Worm (Caenorhabditis elegans) whole organism, early embryonic: ENCODE results near the gene C25F9.5.

Experiments
- B0310.2 ChIP-seq: sonication (generic microtip); optimal IDR thresholded peaks from 2 replicates; lab custom pipeline; 2016; ENCODE audit warnings: mild to moderate bottlenecking, missing genetic modification characterization, missing compliant biosample characterization
- F13C5.2 ChIP-seq: sonication (generic microtip); optimal IDR thresholded peaks from 2 replicates; lab custom pipeline; 2017; ENCODE audit warnings: mild to moderate bottlenecking, missing genetic modification characterization, inconsistent platforms, missing compliant biosample characterization
- aly-1 ChIP-seq: sonication (generic microtip); optimal IDR thresholded peaks from 2 replicates; lab custom pipeline; 2016; ENCODE audit warnings: missing genetic modification characterization, missing compliant biosample characterization
- ama-1 ChIP-seq: fragments of 150-350 bp; optimal IDR thresholded peaks from 2 replicates; lab custom pipeline; 2014
- ceh-13 ChIP-seq: fragments of 200-800 bp; sonication (Bioruptor generic); optimal IDR thresholded peaks from 2 replicates; lab custom pipeline; 2018; ENCODE audit warnings: mild to moderate bottlenecking, missing genetic modification characterization, missing compliant biosample characterization
- ceh-36 ChIP-seq: sonication (generic microtip); optimal IDR thresholded peaks from 2 replicates; lab custom pipeline; 2016; ENCODE audit warnings: missing genetic modification characterization, inconsistent platforms, missing compliant biosample characterization
- ets-7 ChIP-seq: sonication (generic microtip); optimal IDR thresholded peaks from 2 replicates; lab custom pipeline; 2016; ENCODE audit warnings: missing genotype, missing genetic modification characterization, missing compliant biosample characterization
- flt-1 ChIP-seq: fragments of 200-800 bp; sonication (Bioruptor generic); IDR thresholded peaks from 2 replicates; pipeline ENCODE4 v1.3.6; 2022; ENCODE audit warnings: missing genetic modification characterization, missing compliant biosample characterization
- hmbx-1 ChIP-seq: sonication (generic microtip); optimal IDR thresholded peaks from 2 replicates; lab custom pipeline; 2016; ENCODE audit warnings: mild to moderate bottlenecking, missing genetic modification characterization, missing compliant biosample characterization
- hmg-4 ChIP-seq: fragments of 200-800 bp; sonication (Bioruptor generic); optimal IDR thresholded peaks from 2 replicates; lab custom pipeline; 2018; ENCODE audit warnings: mild to moderate bottlenecking, missing genetic modification characterization, missing compliant biosample characterization
- hnd-1 ChIP-seq: sonication (generic microtip); optimal IDR thresholded peaks from 2 replicates; lab custom pipeline; 2016; ENCODE audit warnings: missing genetic modification characterization, missing compliant biosample characterization
- pes-1 ChIP-seq: fragments of 200-800 bp; sonication (Bioruptor generic); IDR thresholded peaks from 2 replicates; pipeline ENCODE4 v1.3.6; 2022; ENCODE audit warnings: missing genetic modification reagents, missing genetic modification characterization, missing compliant biosample characterization
- scrt-1 ChIP-seq: fragments of 200-800 bp; sonication (Bioruptor generic); IDR thresholded peaks from 2 replicates; pipeline ENCODE4 v1.3.6; 2022; ENCODE audit warnings: missing genetic modification characterization, missing compliant biosample characterization
- sea-1 ChIP-seq: fragments of 200-800 bp; sonication (Bioruptor generic); conservative IDR thresholded peaks from 2 replicates; pipeline ENCODE4 v1.3.6; 2022; ENCODE audit warnings: missing genetic modification characterization, missing compliant biosample characterization
- tbx-11 ChIP-seq: fragments of 200-800 bp; sonication (Bioruptor generic); IDR thresholded peaks from 2 replicates; pipeline ENCODE4 v1.3.6; 2022; ENCODE audit warnings: missing genetic modification characterization, missing compliant biosample characterization
- tbx-37 ChIP-seq: fragments of 200-800 bp; sonication (Bioruptor generic); conservative IDR thresholded peaks from 2 replicates; pipeline ENCODE4 v1.3.6; 2022; ENCODE audit warnings: missing genetic modification reagents, missing genetic modification characterization, missing compliant biosample characterization
- tra-4 ChIP-seq: sonication (generic microtip); optimal IDR thresholded peaks from 2 replicates; lab custom pipeline; 2017; ENCODE audit warnings: missing genetic modification characterization, missing compliant biosample characterization

Gene C25F9.5

ce11 chrV:19428097-19428496 lies 17.4 kb upstream of the C25F9.5 start:
- TF ChIP-seq ceh-13 (GFP tag; lab: Kevin White, UChicago) (no peak), B0310.2 (tag; lab: Kevin White, UChicago) (no peak)

DNA sequence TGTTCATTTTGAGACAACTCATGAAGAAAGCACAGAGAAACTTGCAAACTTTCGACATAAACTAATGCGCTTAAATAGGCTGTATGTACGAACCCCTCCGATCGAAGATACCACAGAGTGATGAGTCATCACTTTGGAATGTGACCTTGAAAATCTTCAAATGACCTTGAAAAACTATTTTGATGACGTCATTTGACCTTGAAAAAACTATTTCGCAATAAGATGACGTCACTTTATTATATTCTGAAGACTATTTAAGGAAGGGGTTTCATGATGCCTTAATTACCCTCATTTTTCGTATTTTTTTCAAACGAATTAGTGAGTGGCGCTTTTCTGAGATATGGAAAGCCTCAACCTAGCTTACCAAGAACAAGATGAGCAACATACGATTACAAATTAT lies 10.5 kb upstream of the C25F9.5 start, which contains the start of gene C25F9.2:
Gene C25F9.2 (plus strand): TSS at position 341 of the 400 bp plus-strand sequence.
- TF ChIP-seq hmg-4 (GFP tag; lab: Kevin White, UChicago): no peak
- no peak for TF ChIP-seq scrt-1 (GFP tag; lab: Robert Waterston, UW)
- no peak for TF ChIP-seq tbx-11 (GFP tag; lab: Robert Waterston, UW)
- no peak for TF ChIP-seq B0310.2 (tag; lab: Kevin White, UChicago)
- no peak for TF ChIP-seq sea-1

DNA sequence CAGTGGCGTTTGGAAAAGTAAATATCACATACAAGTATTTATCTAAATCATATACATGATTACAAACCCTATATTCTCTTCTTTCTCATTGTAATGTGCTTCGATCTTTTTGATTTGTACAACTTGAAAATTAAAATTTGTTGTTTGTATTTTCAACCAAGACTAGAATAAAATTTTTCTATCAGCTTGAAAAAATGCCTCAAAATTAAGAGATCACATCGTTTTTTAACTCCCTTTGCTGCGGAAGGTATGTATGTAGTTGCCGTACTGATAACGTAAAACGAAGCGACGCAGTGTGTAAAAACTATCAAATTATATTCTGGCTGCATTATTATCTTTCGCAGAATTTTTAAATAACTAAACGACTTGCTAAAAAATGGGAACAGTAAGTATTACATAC lies 7.2 kb upstream of the C25F9.5 start, which contains the start of gene C25F9.15:
Gene C25F9.15 (plus strand): TSS at position 301 of the 400 bp plus-strand sequence.
- TF ChIP-seq tra-4 (tag; lab: Kevin White, UChicago) (no peak), hmbx-1 (tag; lab: Kevin White, UChicago) (no peak), F13C5.2 (tag; lab: Kevin White, UChicago) (no peak), ceh-36 (tag; lab: Kevin White, UChicago) (no peak), B0310.2 (tag; lab: Kevin White, UChicago) (no peak), flt-1 (GFP tag; lab: Robert Waterston, UW) (no peak), ets-7 (no peak), pes-1 (GFP tag; lab: Robert Waterston, UW) (no peak), sea-1 (no peak), scrt-1 (GFP tag; lab: Robert Waterston, UW) (no peak), hmg-4 (GFP tag; lab: Kevin White, UChicago) (no peak), ama-1 (lab: Kevin White, UChicago) (no peak), hnd-1 (no peak), tbx-11 (GFP tag; lab: Robert Waterston, UW) (no peak), aly-1 (tag; lab: Kevin White, UChicago) (no peak), tbx-37 (GFP tag; lab: Robert Waterston, UW) (no peak), ceh-13 (GFP tag; lab: Kevin White, UChicago) (no peak)

DNA sequence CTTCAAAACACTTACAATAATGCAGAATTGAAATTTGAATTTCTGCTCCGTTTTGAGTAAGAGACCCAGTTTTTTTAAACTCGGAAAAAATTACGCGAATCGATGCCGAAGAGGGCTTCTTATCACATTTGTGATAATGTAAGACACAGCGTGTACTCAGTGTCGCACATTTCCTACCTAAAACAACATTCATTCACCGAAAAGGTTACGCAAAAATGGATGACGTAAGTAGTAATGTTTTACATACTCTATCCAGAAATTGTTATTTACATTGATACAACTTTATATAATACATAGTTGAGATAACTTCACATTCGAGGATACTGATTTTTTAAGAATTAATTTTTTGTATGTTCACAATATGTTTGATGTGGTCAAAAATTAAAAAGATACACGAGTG lies 5.8 kb upstream of the C25F9.5 start, which contains the start of the genes C25F9.4 and C25F9.9:
Gene C25F9.4 (minus strand): TSS at position 101 of the 400 bp plus-strand sequence.
Gene C25F9.9 (plus strand): TSS at position 137 of the 400 bp plus-strand sequence.
- TF ChIP-seq scrt-1 (GFP tag; lab: Robert Waterston, UW): no peak
- no peak for TF ChIP-seq ets-7
- TF ChIP-seq ceh-13 (GFP tag; lab: Kevin White, UChicago): no peak
- no peak for TF ChIP-seq sea-1
- TF ChIP-seq tbx-11 (GFP tag; lab: Robert Waterston, UW): no peak
- no peak for TF ChIP-seq tra-4 (tag; lab: Kevin White, UChicago)
- TF ChIP-seq hmg-4 (GFP tag; lab: Kevin White, UChicago): no peak
- no peak for TF ChIP-seq ama-1 (lab: Kevin White, UChicago)
- no peak for TF ChIP-seq tbx-37 (GFP tag; lab: Robert Waterston, UW)

DNA sequence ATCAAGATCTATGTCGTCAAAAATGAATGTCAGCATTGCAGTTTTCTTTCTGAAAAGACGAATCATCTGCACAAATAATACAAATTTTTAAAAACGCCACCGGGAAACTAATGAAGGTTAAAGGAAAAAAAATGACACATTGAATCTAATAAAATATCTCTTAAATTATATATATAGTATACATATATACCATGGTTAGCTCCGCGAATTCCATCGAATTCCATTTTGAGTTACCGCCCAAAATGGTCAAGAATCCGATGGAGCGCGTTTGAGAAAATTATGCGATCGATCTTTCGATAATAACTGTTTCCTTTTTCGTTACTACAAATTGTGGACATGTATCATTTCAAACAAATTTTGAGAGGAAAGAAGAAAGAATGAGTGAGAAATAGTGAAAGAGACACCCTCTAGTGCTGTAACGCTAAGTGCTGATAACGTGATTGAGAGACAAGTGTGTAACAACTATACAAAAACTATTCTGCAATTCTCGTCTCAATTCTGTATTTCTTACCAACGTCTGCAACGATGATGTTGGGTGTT lies 5.3 kb downstream of the C25F9.5 start, which contains the start of the genes C25F9.6 and C25F9.10:
Gene C25F9.6 (minus strand): TSS at position 51 of the 540 bp plus-strand sequence.
Gene C25F9.10 (plus strand): TSS at position 454 of the 540 bp plus-strand sequence.
- TF ChIP-seq sea-1: no peak
- no peak for TF ChIP-seq tra-4 (tag; lab: Kevin White, UChicago)
- no peak for TF ChIP-seq aly-1 (tag; lab: Kevin White, UChicago)
- TF ChIP-seq hmbx-1 (tag; lab: Kevin White, UChicago): no peak
- no peak for TF ChIP-seq F13C5.2 (tag; lab: Kevin White, UChicago)

- TF ChIP-seq ceh-36 (tag; lab: Kevin White, UChicago) (no peak), tra-4 (tag; lab: Kevin White, UChicago) (no peak), flt-1 (GFP tag; lab: Robert Waterston, UW) (no peak), F13C5.2 (tag; lab: Kevin White, UChicago) (no peak), tbx-37 (GFP tag; lab: Robert Waterston, UW) (no peak), hnd-1 (no peak), scrt-1 (GFP tag; lab: Robert Waterston, UW) (no peak), aly-1 (tag; lab: Kevin White, UChicago) (no peak), pes-1 (GFP tag; lab: Robert Waterston, UW) (no peak), B0310.2 (tag; lab: Kevin White, UChicago) (no peak), sea-1 (no peak)
Observed at ce11 chrV:19403619-19404018, 7.0 kb downstream of the C25F9.5 start.

DNA sequence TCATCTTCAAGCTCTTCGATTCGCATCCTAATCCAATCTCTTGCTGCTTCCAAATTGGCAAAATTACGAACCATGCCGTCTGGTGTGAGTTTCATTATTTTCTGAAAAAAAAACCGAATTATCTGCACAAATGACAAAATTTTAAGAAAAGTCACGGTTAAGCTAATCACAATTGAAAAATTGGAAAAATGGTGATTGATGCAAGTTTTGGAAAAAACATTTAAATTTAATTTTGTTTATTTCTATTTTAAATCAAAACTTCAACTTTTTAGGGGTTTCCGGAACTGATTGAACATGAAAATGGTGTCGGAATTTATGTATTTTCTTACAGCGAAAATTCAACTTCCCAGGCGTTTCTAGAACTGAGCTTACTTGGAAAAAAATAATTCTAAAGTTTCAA lies 7.8 kb downstream of the C25F9.5 start, which contains the start of gene C25F9.12:
Gene C25F9.12 (minus strand): TSS at position 101 of the 400 bp plus-strand sequence.
- TF ChIP-seq sea-1 (no peak), aly-1 (tag; lab: Kevin White, UChicago) (no peak), tbx-37 (GFP tag; lab: Robert Waterston, UW) (no peak)

- no peak for TF ChIP-seq pes-1 (GFP tag; lab: Robert Waterston, UW)
- no peak for TF ChIP-seq tbx-37 (GFP tag; lab: Robert Waterston, UW)
- TF ChIP-seq ceh-36 (tag; lab: Kevin White, UChicago): no peak
- no peak for TF ChIP-seq aly-1 (tag; lab: Kevin White, UChicago)
- no peak for TF ChIP-seq hnd-1
- TF ChIP-seq tra-4 (tag; lab: Kevin White, UChicago): no peak
- no peak for TF ChIP-seq ceh-13 (GFP tag; lab: Kevin White, UChicago)
- no peak for TF ChIP-seq ets-7
- TF ChIP-seq hmg-4 (GFP tag; lab: Kevin White, UChicago): no peak
- no peak for TF ChIP-seq tbx-11 (GFP tag; lab: Robert Waterston, UW)
- TF ChIP-seq hmbx-1 (tag; lab: Kevin White, UChicago): no peak
- TF ChIP-seq F13C5.2 (tag; lab: Kevin White, UChicago): no peak
- TF ChIP-seq sea-1: no peak
- TF ChIP-seq flt-1 (GFP tag; lab: Robert Waterston, UW): no peak
- no peak for TF ChIP-seq scrt-1 (GFP tag; lab: Robert Waterston, UW)
- no peak for TF ChIP-seq ama-1 (lab: Kevin White, UChicago)
- no peak for TF ChIP-seq B0310.2 (tag; lab: Kevin White, UChicago)
Observed at ce11 chrV:19401429-19401828, 9.2 kb downstream of the C25F9.5 start.
